Worm (Caenorhabditis elegans) whole organism, L3 larva: ENCODE data around the gene Y47D7A.2.

Experiments
- ceh-9 ChIP-seq: sonication (generic microtip); optimal IDR thresholded peaks from 2 replicates; lab custom pipeline; 2018; ENCODE audit warnings: missing biosample characterization, missing genetic modification characterization
- daf-12 ChIP-seq: fragments of 150-350 bp; optimal IDR thresholded peaks from 2 replicates; lab custom pipeline; 2014; ENCODE audit warnings: missing biosample characterization, missing genetic modification reagents, missing genetic modification characterization
- egl-27 ChIP-seq: sonication (generic microtip); optimal IDR thresholded peaks from 4 replicates; lab custom pipeline; 2017; ENCODE audit warnings: missing biosample characterization, missing genetic modification reagents, missing genetic modification characterization
- egl-5 ChIP-seq: fragments of 150-350 bp; optimal IDR thresholded peaks from 2 replicates; lab custom pipeline; 2017; ENCODE audit warnings: missing biosample characterization, missing genetic modification reagents, missing genetic modification characterization, inconsistent platforms
- elt-1 ChIP-seq: fragments of 150-350 bp; optimal IDR thresholded peaks from 2 replicates; lab custom pipeline; 2014; ENCODE audit warnings: missing biosample characterization, missing genetic modification characterization
- elt-2 ChIP-seq: sonication (generic microtip); optimal IDR thresholded peaks from 2 replicates; lab custom pipeline; 2016; ENCODE audit warnings: missing genetic modification reagents, mild to moderate bottlenecking, missing genetic modification characterization, missing compliant biosample characterization
- eor-1 ChIP-seq, 2 experiments: fragments of 150-350 bp; optimal IDR thresholded peaks; 2 replicates each; lab custom pipeline; 2014 to 2018; ENCODE audit warnings: missing biosample characterization in 2 of 2, missing genetic modification characterization in 2 of 2
- fkh-10 ChIP-seq: sonication (generic microtip); optimal IDR thresholded peaks from 2 replicates; lab custom pipeline; 2017; ENCODE audit warnings: missing biosample characterization, missing genetic modification reagents, missing genetic modification characterization
- fos-1 ChIP-seq: fragments of 150-350 bp; optimal IDR thresholded peaks from 2 replicates; lab custom pipeline; 2014; ENCODE audit warnings: missing biosample characterization, missing genetic modification characterization
- hmg-11 ChIP-seq: sonication (generic microtip); optimal IDR thresholded peaks from 2 replicates; lab custom pipeline; 2016; ENCODE audit warnings: missing genetic modification characterization, missing compliant biosample characterization
- jun-1 ChIP-seq: fragments of 150-350 bp; optimal IDR thresholded peaks from 2 replicates; lab custom pipeline; 2014; ENCODE audit warnings: missing biosample characterization, missing genetic modification reagents, missing genetic modification characterization
- lin-15B ChIP-seq: fragments of 150-350 bp; optimal IDR thresholded peaks from 2 replicates; lab custom pipeline; 2014; ENCODE audit warnings: missing biosample characterization, missing genetic modification characterization
- lin-39 ChIP-seq: fragments of 150-350 bp; optimal IDR thresholded peaks from 2 replicates; lab custom pipeline; 2018; ENCODE audit warnings: missing biosample characterization, missing genetic modification reagents, missing genetic modification characterization
- mml-1 ChIP-seq: fragments of 150-350 bp; sonication (generic microtip); optimal IDR thresholded peaks from 3 replicates; lab custom pipeline; 2014; ENCODE audit warnings: missing biosample characterization, missing genetic modification characterization
- nhr-11 ChIP-seq: fragments of 150-350 bp; optimal IDR thresholded peaks from 2 replicates; lab custom pipeline; 2014; ENCODE audit warnings: missing biosample characterization, missing genetic modification characterization
- nhr-23 ChIP-seq: fragments of 150-350 bp; optimal IDR thresholded peaks from 2 replicates; lab custom pipeline; 2014; ENCODE audit warnings: missing biosample characterization, missing genetic modification reagents, missing genetic modification characterization
- nhr-237 ChIP-seq: fragments of 150-350 bp; optimal IDR thresholded peaks from 2 replicates; lab custom pipeline; 2014; ENCODE audit warnings: missing biosample characterization, missing genetic modification characterization
- nhr-28 ChIP-seq: fragments of 150-350 bp; optimal IDR thresholded peaks from 2 replicates; lab custom pipeline; 2014; ENCODE audit warnings: missing biosample characterization, missing genetic modification characterization
- nhr-43 ChIP-seq: sonication (generic microtip); optimal IDR thresholded peaks from 2 replicates; lab custom pipeline; 2016; ENCODE audit warnings: mild to moderate bottlenecking, missing genetic modification characterization, missing compliant biosample characterization; ENCODE audit not compliant: poor library complexity, severe bottlenecking
- nhr-76 ChIP-seq: fragments of 150-350 bp; sonication (generic microtip); optimal IDR thresholded peaks from 5 replicates; lab custom pipeline; 2014; ENCODE audit warnings: missing biosample characterization, missing genetic modification characterization
- nhr-77 ChIP-seq: fragments of 150-350 bp; optimal IDR thresholded peaks from 2 replicates; lab custom pipeline; 2014; ENCODE audit warnings: missing biosample characterization, missing genetic modification characterization
- pha-4 ChIP-seq: fragments of 150-350 bp; optimal IDR thresholded peaks from 2 replicates; lab custom pipeline; 2014; ENCODE audit warnings: missing biosample characterization, missing genetic modification reagents, missing genetic modification characterization
- pqm-1 ChIP-seq: fragments of 150-350 bp; optimal IDR thresholded peaks from 2 replicates; lab custom pipeline; 2017; ENCODE audit warnings: missing biosample characterization, missing genetic modification characterization, inconsistent platforms
- skn-1 ChIP-seq: fragments of 150-350 bp; optimal IDR thresholded peaks from 2 replicates; lab custom pipeline; 2014; ENCODE audit warnings: missing biosample characterization, missing genetic modification characterization
- snpc-4 ChIP-seq: fragments of 150-350 bp; optimal IDR thresholded peaks from 2 replicates; lab custom pipeline; 2014; ENCODE audit warnings: missing biosample characterization, missing genetic modification characterization
- tbx-2 ChIP-seq: sonication (generic microtip); optimal IDR thresholded peaks from 2 replicates; lab custom pipeline; 2016; ENCODE audit warnings: mild to moderate bottlenecking, missing genetic modification characterization, missing compliant biosample characterization
- unc-39 ChIP-seq: sonication (generic microtip); optimal IDR thresholded peaks from 4 replicates; lab custom pipeline; 2017; ENCODE audit warnings: missing biosample characterization, missing genetic modification characterization
- unc-62 ChIP-seq: fragments of 150-350 bp; sonication (generic microtip); optimal IDR thresholded peaks from 4 replicates; lab custom pipeline; 2014; ENCODE audit warnings: missing biosample characterization, missing genetic modification reagents, missing genetic modification characterization
- zag-1 ChIP-seq: fragments of 150-350 bp; optimal IDR thresholded peaks from 2 replicates; lab custom pipeline; 2014; ENCODE audit warnings: missing biosample characterization, missing genetic modification characterization
- ztf-11 ChIP-seq: fragments of 150-350 bp; optimal IDR thresholded peaks from 2 replicates; lab custom pipeline; 2014; ENCODE audit warnings: missing biosample characterization, missing genetic modification characterization

The Y47D7A.2 gene

DNA sequence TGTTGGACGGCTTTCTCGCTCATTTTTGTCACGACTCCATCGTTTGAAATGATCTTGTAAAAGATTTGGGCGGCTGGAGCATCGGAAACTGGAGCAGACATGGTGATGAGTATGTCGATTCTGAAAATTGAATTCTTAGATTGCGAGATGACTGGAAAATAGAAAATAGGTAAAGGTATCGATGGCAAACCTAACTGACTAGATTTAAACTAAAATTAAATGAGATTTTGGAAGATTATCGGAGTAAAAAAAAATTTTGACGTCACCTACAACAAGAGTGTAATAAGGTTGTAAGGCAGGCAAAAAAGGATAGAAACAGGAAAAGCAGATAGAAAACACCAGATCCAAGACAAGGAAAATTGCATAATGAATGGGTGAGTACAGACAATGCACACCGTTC lies 1.4 kb downstream of the Y47D7A.2 start, which contains the start of gene skr-14:
TSS of gene skr-14 (minus strand) at position 101 of the 400 bp plus-strand sequence.
- TF ChIP-seq fos-1 (tag; lab: Kevin White, UChicago) (no peak), lin-15B (no peak), skn-1 (no peak), tbx-2 (no peak), unc-39 (no peak), hmg-11 (tag; lab: Kevin White, UChicago) (no peak), snpc-4 (tag; lab: Kevin White, UChicago) (no peak), daf-12 (tag; lab: Kevin White, UChicago) (no peak), eor-1 (tag; optimal IDR thresholded peaks at IDR 0.05; lab: Kevin White, UChicago) (no peak), ztf-11 (no peak), egl-27 (no peak), pha-4 (no peak), nhr-11 (tag; lab: Kevin White, UChicago) (no peak), egl-5 (no peak), mml-1 (no peak), pqm-1 (no peak)

DNA sequence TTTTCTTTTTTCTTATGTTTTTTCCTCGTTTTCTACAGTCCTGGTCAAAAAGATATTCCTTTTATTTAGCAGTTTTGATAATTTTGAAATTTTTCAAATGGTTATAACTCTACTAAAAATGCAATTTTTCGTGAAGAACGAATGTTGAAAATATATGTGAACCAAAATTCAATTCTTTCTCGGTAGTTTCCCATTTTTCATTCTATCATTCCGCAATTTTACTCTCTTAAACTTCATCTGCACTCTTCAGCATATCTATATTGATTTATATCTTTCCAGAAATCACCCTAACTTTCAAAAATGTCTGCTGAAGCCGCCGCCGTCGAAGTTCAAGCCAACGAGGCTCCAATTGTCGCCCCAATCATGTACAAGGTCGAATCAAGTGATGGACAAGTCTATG lies 2.1 kb downstream of the Y47D7A.2 start, which contains the start of gene skr-7:
TSS of gene skr-7 (plus strand) at position 301 of the 400 bp plus-strand sequence.
- TF ChIP-seq elt-1 (tag; lab: Kevin White, UChicago) (no peak), eor-1 (tag; optimal IDR thresholded peaks at IDR 0.05; lab: Kevin White, UChicago) (no peak), lin-15B (no peak), nhr-23 (no peak), egl-27 (no peak), elt-2 (tag; lab: Kevin White, UChicago) (no peak), nhr-76 (tag; lab: Kevin White, UChicago) (no peak), lin-39 (tag; lab: Kevin White, UChicago) (no peak), zag-1 (tag; lab: Kevin White, UChicago) (no peak), mml-1 (no peak), nhr-237 (tag; lab: Kevin White, UChicago) (no peak), nhr-43 (tag; lab: Kevin White, UChicago) (no peak), nhr-77 (tag; lab: Kevin White, UChicago) (no peak), hmg-11 (tag; lab: Kevin White, UChicago) (no peak)

DNA sequence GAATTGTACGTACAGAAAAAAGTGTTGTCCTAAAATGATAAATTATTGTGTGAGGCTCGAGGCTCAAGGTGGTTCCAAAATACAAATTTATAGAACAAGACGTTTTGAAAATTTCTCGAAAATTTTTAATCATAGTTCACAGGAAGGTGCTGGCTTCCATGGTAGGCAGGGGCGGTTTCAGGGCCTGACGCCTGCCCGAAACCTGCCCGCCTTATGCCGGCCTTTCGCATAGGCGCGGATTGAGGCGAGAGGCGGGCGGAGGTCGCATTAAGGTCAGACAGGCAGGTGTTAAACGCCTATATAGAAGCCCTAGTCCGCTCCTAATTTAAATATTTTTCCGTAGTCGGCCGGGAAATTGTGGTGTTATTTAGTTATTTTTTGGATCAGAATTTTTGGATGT lies 3.0 kb downstream of the Y47D7A.2 start:
- TF ChIP-seq elt-2 (tag; lab: Kevin White, UChicago), result no peak
- no peak for TF ChIP-seq egl-5
- TF ChIP-seq ceh-9 (tag; lab: Kevin White, UChicago), result no peak
- TF ChIP-seq skn-1, result no peak

DNA sequence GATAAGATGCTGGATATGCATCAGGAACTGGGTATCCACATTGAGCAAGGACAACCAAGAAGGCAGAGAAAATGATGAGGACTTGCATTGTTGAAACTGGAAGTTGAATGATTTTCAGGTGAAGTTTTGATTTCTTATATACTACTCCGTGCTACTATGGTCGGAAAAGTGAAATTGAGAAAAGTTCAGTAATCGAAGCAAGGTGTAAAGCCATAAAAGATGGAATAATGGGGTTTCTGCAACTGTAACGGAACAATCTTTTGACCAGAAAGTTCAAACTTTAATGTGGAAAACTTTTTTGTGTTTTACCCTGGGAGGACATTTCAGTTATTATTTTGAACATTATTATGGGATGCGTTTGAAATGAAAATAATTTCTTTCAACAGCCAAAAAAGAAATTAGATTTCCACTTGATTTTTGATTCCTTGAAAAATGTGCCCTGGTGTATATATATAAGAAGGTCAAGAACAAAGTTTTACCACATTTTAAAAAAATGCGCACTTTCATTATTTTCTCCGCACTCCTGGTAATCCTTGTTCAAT lies 3.9 kb downstream of the Y47D7A.2 start, which contains the start of the genes Y47D7A.9 and Y47D7A.19:
TSS of gene Y47D7A.9 (minus strand) at position 101 of the 542 bp plus-strand sequence.
TSS of gene Y47D7A.19 (plus strand) at position 492 of the 542 bp plus-strand sequence.
- TF ChIP-seq nhr-28 (tag; lab: Kevin White, UChicago) (no peak), skn-1 (no peak), jun-1 (no peak), lin-15B (no peak)
- TF ChIP-seq, all 47 proteins: peak for 0

DNA sequence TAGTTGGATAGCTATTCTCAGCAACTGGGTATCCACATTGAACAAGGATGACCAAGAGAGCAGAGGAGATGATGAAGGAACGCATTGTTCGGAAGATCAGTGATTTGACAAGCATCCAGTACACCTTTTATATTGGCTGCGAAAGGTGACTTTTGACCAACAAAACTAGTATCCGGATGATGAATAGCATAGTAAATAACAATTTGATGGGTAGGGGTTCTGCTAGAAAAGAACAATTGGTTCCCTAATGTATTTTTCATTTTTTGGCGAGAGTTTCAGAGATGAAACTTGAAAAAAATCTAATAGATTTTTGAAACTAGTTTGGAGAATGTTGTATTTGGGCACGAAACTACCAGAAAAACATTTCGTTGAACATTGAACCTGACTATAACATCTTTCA lies 8.1 kb downstream of the Y47D7A.2 start, which contains the start of gene Y47D7A.11:
TSS of gene Y47D7A.11 (minus strand) at position 101 of the 400 bp plus-strand sequence.
- no peak for TF ChIP-seq unc-62
- TF ChIP-seq fkh-10, result no peak
- no peak for TF ChIP-seq nhr-28 (tag; lab: Kevin White, UChicago)

DNA sequence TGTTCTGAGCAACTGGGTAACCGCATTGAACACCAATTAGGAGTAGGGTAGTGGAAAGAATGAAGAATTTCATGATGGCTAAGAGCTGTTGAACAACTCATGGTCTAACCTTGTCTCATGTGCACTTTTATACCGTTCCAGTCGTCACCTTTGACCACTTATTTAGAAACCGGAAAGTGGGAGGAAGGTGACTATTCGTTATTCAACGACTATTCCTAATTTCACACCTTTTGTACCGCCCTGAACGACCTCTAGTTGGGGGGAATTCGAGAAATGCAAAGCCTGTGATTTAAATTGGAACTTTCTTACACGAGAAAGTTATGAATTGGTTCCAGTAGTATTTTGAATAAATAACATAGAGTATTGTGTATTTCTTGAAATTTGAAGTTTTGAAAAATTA lies 9.5 kb downstream of the Y47D7A.2 start, which contains the start of gene Y47D7A.12:
TSS of gene Y47D7A.12 (minus strand) at position 101 of the 400 bp plus-strand sequence.
- no peak for TF ChIP-seq nhr-77 (tag; lab: Kevin White, UChicago)
- TF ChIP-seq hmg-11 (tag; lab: Kevin White, UChicago), result no peak
- TF ChIP-seq nhr-28 (tag; lab: Kevin White, UChicago), result no peak
- TF ChIP-seq ztf-11, result no peak
- no peak for TF ChIP-seq fos-1 (tag; lab: Kevin White, UChicago)
- TF ChIP-seq zag-1 (tag; lab: Kevin White, UChicago), result no peak
